Worm (Caenorhabditis elegans): ENCODE measurements around the gene C01G6.4.

ce11 chrII:9284358-9285170, 11.7 kb upstream of the C01G6.4 start:
- TF ChIP-seq ceh-40 (GFP tag; IDR thresholded peaks at IDR 0.05) (no peak), K11D2.4 (GFP tag; IDR thresholded peaks at IDR 0.05) (0 out of 2 replicates have a peak, but pooled peaks have one; percentile 19), K12H6.12 (tag; optimal IDR thresholded peaks at IDR 0.05) (no peak), cebp-2 (GFP tag; IDR thresholded peaks at IDR 0.05) (no peak), madf-6 (GFP tag; IDR thresholded peaks at IDR 0.05) (no peak), egl-44 (GFP tag; IDR thresholded peaks at IDR 0.05) (no peak), madf-8 (GFP tag; conservative IDR thresholded peaks at IDR 0.05) (no peak), D2030.7 (GFP tag; IDR thresholded peaks at IDR 0.05) (no peak)
